Worm (Caenorhabditis elegans) whole organism, L4 larva: Measurements from ENCODE around the gene srh-132.
"Not testable (repeated sequence)": the region's sequence is repeated elsewhere in the genome, so short reads cannot be mapped to it uniquely, and the experiment has no call there.

Experiments
- D1046.2 ChIP-seq: fragments of 200-800 bp; sonication (Bioruptor generic); IDR thresholded peaks from 2 replicates; pipeline ENCODE4 v1.3.6; 2022; ENCODE audit warnings: missing genetic modification characterization, missing compliant biosample characterization
- F49E8.2 ChIP-seq: sonication (generic microtip); optimal IDR thresholded peaks from 2 replicates; lab custom pipeline; 2016; ENCODE audit warnings: missing compliant biosample characterization, mild to moderate bottlenecking, missing genetic modification characterization, borderline replicate concordance
- ZK337.2 ChIP-seq: fragments of 200-800 bp; sonication (Bioruptor generic); IDR thresholded peaks from 2 replicates; pipeline ENCODE4 v1.3.6; 2022; ENCODE audit warnings: missing genetic modification reagents, missing genetic modification characterization, missing compliant biosample characterization
- aha-1 ChIP-seq: fragments of 150-350 bp; peaks from one replicate; lab custom pipeline; 2014; ENCODE audit warnings: missing biosample characterization, missing genetic modification characterization
- aly-2 ChIP-seq: sonication (generic microtip); optimal IDR thresholded peaks from 2 replicates; lab custom pipeline; 2018; ENCODE audit warnings: missing biosample characterization, missing genetic modification characterization
- ama-1 ChIP-seq: fragments of 150-350 bp; optimal IDR thresholded peaks from 2 replicates; lab custom pipeline; 2014; ENCODE audit warnings: inconsistent platforms, mixed read lengths
- attf-4 ChIP-seq: sonication (generic microtip); optimal IDR thresholded peaks from 3 replicates; lab custom pipeline; 2017; ENCODE audit warnings: missing biosample characterization, missing genetic modification characterization
- ceh-20 ChIP-seq: fragments of 200-800 bp; sonication (Bioruptor generic); IDR thresholded peaks from 2 replicates; pipeline ENCODE4 v1.3.6; 2022; ENCODE audit warnings: missing genetic modification reagents, missing genetic modification characterization, missing compliant biosample characterization
- ceh-32 ChIP-seq: sonication (generic microtip); optimal IDR thresholded peaks from 2 replicates; lab custom pipeline; 2016; ENCODE audit warnings: mild to moderate bottlenecking, missing genetic modification characterization, missing compliant biosample characterization; ENCODE audit not compliant: poor library complexity
- ceh-44 ChIP-seq: fragments of 200-800 bp; sonication (Bioruptor generic); IDR thresholded peaks from 2 replicates; pipeline ENCODE4 v1.3.6; 2022; ENCODE audit warnings: missing genetic modification reagents, missing genetic modification characterization, missing compliant biosample characterization
- ces-1 ChIP-seq: fragments of 150-350 bp; sonication (generic microtip); optimal IDR thresholded peaks from 4 replicates; lab custom pipeline; 2014; ENCODE audit warnings: missing biosample characterization, missing genetic modification reagents, missing genetic modification characterization
- daf-16 ChIP-seq, 3 experiments: sonication (generic microtip); optimal IDR thresholded peaks; 2 replicates each; lab custom pipeline; 2016 to 2017; ENCODE audit warnings: missing genetic modification characterization in 3 of 3, missing genetic modification reagents in 3 of 3, mild to moderate bottlenecking in 2 of 3, missing compliant biosample characterization in 2 of 3, missing biosample characterization in 1 of 3, moderate library complexity in 1 of 3
- daf-19 ChIP-seq: fragments of 200-800 bp; sonication (Bioruptor generic); conservative IDR thresholded peaks from 2 replicates; pipeline ENCODE4 v1.3.6; 2022; ENCODE audit warnings: missing genetic modification characterization, missing compliant biosample characterization
- daf-8 ChIP-seq: fragments of 200-800 bp; sonication (Bioruptor generic); IDR thresholded peaks from 2 replicates; pipeline ENCODE4 v1.3.6; 2022; ENCODE audit warnings: missing genetic modification characterization, missing compliant biosample characterization
- dmd-6 ChIP-seq: fragments of 200-800 bp; sonication (Bioruptor generic); IDR thresholded peaks from 2 replicates; pipeline ENCODE4 v1.3.6; 2022; ENCODE audit warnings: missing genetic modification reagents, missing genetic modification characterization, missing compliant biosample characterization
- dmd-9 ChIP-seq: fragments of 200-800 bp; sonication (Bioruptor generic); IDR thresholded peaks from 2 replicates; pipeline ENCODE4 v1.3.6; 2022; ENCODE audit warnings: missing genetic modification reagents, missing genetic modification characterization, missing compliant biosample characterization
- duxl-1 ChIP-seq: sonication (generic microtip); optimal IDR thresholded peaks from 2 replicates; lab custom pipeline; 2016; ENCODE audit warnings: mild to moderate bottlenecking, missing genetic modification characterization, moderate library complexity, missing compliant biosample characterization; ENCODE audit not compliant: poor library complexity
- dve-1 ChIP-seq: sonication (generic microtip); optimal IDR thresholded peaks from 2 replicates; lab custom pipeline; 2017; ENCODE audit warnings: antibody characterized with exemption, mild to moderate bottlenecking, missing genetic modification characterization, missing compliant biosample characterization; ENCODE audit not compliant: insufficient read depth
- fkh-10 ChIP-seq: fragments of 150-350 bp; optimal IDR thresholded peaks from 2 replicates; lab custom pipeline; 2014; ENCODE audit warnings: missing biosample characterization, missing genetic modification reagents, missing genetic modification characterization
- hlh-30 ChIP-seq: sonication (generic microtip); optimal IDR thresholded peaks from 2 replicates; lab custom pipeline; 2017; ENCODE audit warnings: antibody characterized with exemption, mild to moderate bottlenecking, missing genetic modification characterization, missing compliant biosample characterization; ENCODE audit not compliant: insufficient read depth
- lim-7 ChIP-seq: fragments of 200-800 bp; sonication (Bioruptor generic); IDR thresholded peaks from 2 replicates; pipeline ENCODE4 v1.3.6; 2022; ENCODE audit warnings: missing genetic modification characterization, missing compliant biosample characterization
- lin-1 ChIP-seq: fragments of 200-800 bp; sonication (Bioruptor generic); IDR thresholded peaks from 2 replicates; pipeline ENCODE4 v1.3.6; 2022; ENCODE audit warnings: missing genetic modification reagents, missing genetic modification characterization, missing compliant biosample characterization
- lin-38 ChIP-seq: fragments of 200-800 bp; sonication (Bioruptor generic); IDR thresholded peaks from 2 replicates; pipeline ENCODE4 v1.3.6; 2022; ENCODE audit warnings: missing genetic modification reagents, missing genetic modification characterization, missing compliant biosample characterization
- lin-39 ChIP-seq: fragments of 150-350 bp; optimal IDR thresholded peaks from 2 replicates; lab custom pipeline; 2014; ENCODE audit warnings: missing biosample characterization, missing genetic modification reagents, missing genetic modification characterization
- madf-5 ChIP-seq, 2 experiments: fragments of 200-800 bp; sonication (Bioruptor generic); IDR thresholded peaks; 2 replicates each; pipeline ENCODE4 v1.3.6; 2022; ENCODE audit warnings: missing compliant biosample characterization in 2 of 2, missing genetic modification characterization in 2 of 2
- mdt-29 ChIP-seq: fragments of 200-800 bp; sonication (Bioruptor generic); IDR thresholded peaks from 2 replicates; pipeline ENCODE4 v1.3.6; 2022; ENCODE audit warnings: missing genetic modification reagents, missing genetic modification characterization, missing compliant biosample characterization
- mxl-2 ChIP-seq: fragments of 200-800 bp; sonication (Bioruptor generic); conservative IDR thresholded peaks from 2 replicates; pipeline ENCODE4 v1.3.6; 2022; ENCODE audit warnings: missing genetic modification reagents, missing genetic modification characterization, missing compliant biosample characterization
- mxl-3 ChIP-seq: fragments of 200-800 bp; sonication (Bioruptor generic); optimal IDR thresholded peaks from 2 replicates; lab custom pipeline; 2018; ENCODE audit warnings: mild to moderate bottlenecking, missing genetic modification characterization, missing compliant biosample characterization
- nhr-28 ChIP-seq: fragments of 150-350 bp; optimal IDR thresholded peaks from 2 replicates; lab custom pipeline; 2014; ENCODE audit warnings: missing biosample characterization, missing genetic modification characterization
- nhr-6 ChIP-seq: fragments of 150-350 bp; optimal IDR thresholded peaks from 2 replicates; lab custom pipeline; 2014; ENCODE audit warnings: missing biosample characterization, missing genetic modification characterization
- pqm-1 ChIP-seq: sonication (generic microtip); optimal IDR thresholded peaks from 2 replicates; lab custom pipeline; 2017; ENCODE audit warnings: missing biosample characterization, missing genetic modification characterization
- set-16 ChIP-seq: fragments of 200-800 bp; sonication (Bioruptor generic); IDR thresholded peaks from 2 replicates; pipeline ENCODE4 v1.3.6; 2022; ENCODE audit warnings: missing genetic modification reagents, missing genetic modification characterization, missing compliant biosample characterization
- spr-3 ChIP-seq: fragments of 200-800 bp; sonication (Bioruptor generic); optimal IDR thresholded peaks from 2 replicates; lab custom pipeline; 2018; ENCODE audit warnings: mild to moderate bottlenecking, missing genetic modification characterization, missing compliant biosample characterization
- unc-39 ChIP-seq: sonication (generic microtip); optimal IDR thresholded peaks from 2 replicates; lab custom pipeline; 2017; ENCODE audit warnings: missing biosample characterization, missing genetic modification characterization
- unc-62 ChIP-seq, 3 experiments: fragments of 150-350 bp in 1 of 3; sonication (generic microtip); optimal IDR thresholded peaks in 2 of 3; peaks in 1 of 3; 1 replicate in 1 of 3; 2 replicates in 2 of 3; lab custom pipeline; 2014 to 2017; ENCODE audit warnings: missing biosample characterization in 3 of 3, missing genetic modification characterization in 3 of 3, missing genetic modification reagents in 3 of 3, missing genotype in 1 of 3
- vab-7 ChIP-seq: fragments of 200-800 bp; sonication (Bioruptor generic); IDR thresholded peaks from 2 replicates; pipeline ENCODE4 v1.3.6; 2022; ENCODE audit warnings: missing genetic modification reagents, missing genetic modification characterization, missing compliant biosample characterization
- zag-1 ChIP-seq: fragments of 150-350 bp; optimal IDR thresholded peaks from 2 replicates; lab custom pipeline; 2014; ENCODE audit warnings: missing biosample characterization, missing genetic modification characterization
- ztf-11 ChIP-seq: fragments of 150-350 bp; optimal IDR thresholded peaks from 2 replicates; lab custom pipeline; 2014; ENCODE audit warnings: missing biosample characterization, missing genetic modification characterization

Gene srh-132

DNA sequence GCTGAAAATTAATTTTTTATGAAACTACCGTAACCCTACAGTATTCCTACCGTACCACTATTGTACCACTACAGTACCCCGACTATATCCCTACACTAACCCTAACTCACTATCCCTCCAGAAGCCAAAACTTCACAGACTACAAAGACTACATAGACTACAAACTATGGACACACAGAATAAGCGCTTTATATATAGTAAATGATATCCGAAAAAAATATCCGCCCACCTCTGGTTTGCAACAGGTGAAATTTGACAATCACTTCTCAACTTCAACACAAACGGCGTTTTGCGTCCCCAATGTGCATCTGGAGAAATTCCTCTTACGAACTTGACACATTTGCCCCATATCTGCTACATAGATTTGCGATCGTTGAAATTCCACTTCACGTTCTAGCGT, at the start of gene srh-132:
Gene srh-132, plus strand, starts transcription at position 301 of the 400 bp plus-strand sequence.
- not testable (repeated sequence) for TF ChIP-seq daf-16 (GFP tag; optimal IDR thresholded peaks at IDR 0.05; lab: Kevin White, UChicago); daf-16 (tag; optimal IDR thresholded peaks at IDR 0.05; lab: Kevin White, UChicago); attf-4 (tag; lab: Kevin White, UChicago); ceh-44 (GFP tag; lab: Robert Waterston, UW)

ce11 chrV:17376639-17377038, 33.4 kb upstream of the srh-132 start, which contains the start of gene Y20C6A.1:
Gene Y20C6A.1, minus strand, starts transcription at chrV:17376745.
- TF ChIP-seq unc-62 (GFP tag; optimal IDR thresholded peaks at IDR 0.05 in 1 of 2; lab: Kevin White, UChicago) = peak in 1 of 2 experiments; percentile 69
- no peak for TF ChIP-seq unc-62 (tag; optimal IDR thresholded peaks at IDR 0.05; lab: Kevin White, UChicago)
- peak; percentile 46 for TF ChIP-seq dve-1 (tag; lab: Kevin White, UChicago)
- no peak for TF ChIP-seq ces-1 (GFP tag; lab: Kevin White, UChicago)
- peak; percentile 14 for TF ChIP-seq duxl-1 (tag; lab: Kevin White, UChicago)
- TF ChIP-seq unc-39 = no peak
- TF ChIP-seq mxl-2 (GFP tag; lab: Robert Waterston, UW) = no peak
- TF ChIP-seq aly-2 (tag; lab: Kevin White, UChicago) = no peak
- TF ChIP-seq D1046.2 (GFP tag; lab: Robert Waterston, UW) = no peak
- no peak for TF ChIP-seq ceh-32
- no peak for TF ChIP-seq daf-19
- no peak for TF ChIP-seq daf-16 (GFP tag; optimal IDR thresholded peaks at IDR 0.05; lab: Kevin White, UChicago)
- TF ChIP-seq daf-16 (tag; optimal IDR thresholded peaks at IDR 0.05; lab: Kevin White, UChicago) = peak; percentile 90
- no peak for TF ChIP-seq ceh-20 (GFP tag; lab: Robert Waterston, UW)
- TF ChIP-seq nhr-28 (tag; lab: Kevin White, UChicago) = peak; percentile 2
- TF ChIP-seq vab-7 (GFP tag; lab: Robert Waterston, UW) = no peak
- TF ChIP-seq pqm-1 (tag; lab: Kevin White, UChicago) = peak; percentile 46
- no peak for TF ChIP-seq dmd-9
- no peak for TF ChIP-seq spr-3 (GFP tag; lab: Kevin White, UChicago)
- TF ChIP-seq ZK337.2 (GFP tag; lab: Robert Waterston, UW) = no peak
- no peak for TF ChIP-seq lin-39

- TF ChIP-seq nhr-6 (no peak), set-16 (peak; percentile 94)
Observed at ce11 chrV:17377140-17377539, 32.9 kb upstream of the srh-132 start, which contains the start of gene fbxb-7. Gene fbxb-7, plus strand, starts transcription at chrV:17377406.

ce11 chrV:17379932-17380331, 30.1 kb upstream of the srh-132 start, which contains the start of gene Y20C6A.4:
Gene Y20C6A.4, plus strand, starts transcription at chrV:17380232.
- TF ChIP-seq ztf-11 = no peak
- TF ChIP-seq spr-3 (GFP tag; lab: Kevin White, UChicago) = no peak
- no peak for TF ChIP-seq attf-4 (tag; lab: Kevin White, UChicago)
- TF ChIP-seq lin-1 (GFP tag; lab: Robert Waterston, UW) = no peak

DNA sequence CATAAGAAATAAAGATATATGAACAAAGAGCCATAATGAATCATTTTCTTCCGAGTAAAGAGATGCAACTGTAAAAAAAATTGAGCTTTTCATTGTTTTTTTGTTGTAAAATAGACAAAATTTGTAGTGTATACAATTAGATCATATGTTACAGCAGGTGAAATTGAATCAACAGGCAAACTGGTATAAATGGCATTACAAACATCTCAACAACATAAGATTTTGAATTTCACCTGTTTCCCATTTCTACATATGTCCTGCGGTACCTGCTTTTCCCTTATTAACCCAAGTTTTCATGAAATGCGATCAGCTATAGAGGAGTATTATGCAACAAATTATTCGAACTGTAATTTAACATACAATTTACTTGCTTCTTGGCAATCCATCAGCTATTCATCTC, 14.7 kb upstream of the srh-132 start, which contains the start of gene srh-120:
Gene srh-120, plus strand, starts transcription at position 301 of the 400 bp plus-strand sequence.
- TF ChIP-seq ama-1 (lab: Kevin White, UChicago) (no peak), aha-1 (tag; lab: Kevin White, UChicago) (peak; percentile 6), ceh-32 (no peak)
- TF ChIP-seq, all 104 proteins: peak for 1

ce11 chrV:17414951-17415350, 4.9 kb downstream of the srh-132 start, which contains the start of gene T27C5.12:
Gene T27C5.12, plus strand, starts transcription at chrV:17415251.
- TF ChIP-seq aha-1 (tag; lab: Kevin White, UChicago) (no peak), lin-38 (no peak), zag-1 (tag; lab: Kevin White, UChicago) (no peak), daf-8 (GFP tag; lab: Robert Waterston, UW) (no peak), mxl-2 (GFP tag; lab: Robert Waterston, UW) (no peak), aly-2 (tag; lab: Kevin White, UChicago) (no peak), ceh-20 (GFP tag; lab: Robert Waterston, UW) (no peak), F49E8.2 (tag; lab: Kevin White, UChicago) (no peak), fkh-10 (no peak), dmd-6 (no peak), madf-5 (GFP tag; IDR thresholded peaks at IDR 0.05; lab: Robert Waterston, UW) (no peak), lim-7 (no peak), mxl-3 (GFP tag; lab: Kevin White, UChicago) (no peak), attf-4 (tag; lab: Kevin White, UChicago) (no peak), set-16 (no peak), hlh-30 (tag; lab: Kevin White, UChicago) (no peak), mdt-29 (GFP tag; lab: Robert Waterston, UW) (no peak)
